Fruit fly (Drosophila melanogaster): Measurements from ENCODE around the gene Prp16.

DNA sequence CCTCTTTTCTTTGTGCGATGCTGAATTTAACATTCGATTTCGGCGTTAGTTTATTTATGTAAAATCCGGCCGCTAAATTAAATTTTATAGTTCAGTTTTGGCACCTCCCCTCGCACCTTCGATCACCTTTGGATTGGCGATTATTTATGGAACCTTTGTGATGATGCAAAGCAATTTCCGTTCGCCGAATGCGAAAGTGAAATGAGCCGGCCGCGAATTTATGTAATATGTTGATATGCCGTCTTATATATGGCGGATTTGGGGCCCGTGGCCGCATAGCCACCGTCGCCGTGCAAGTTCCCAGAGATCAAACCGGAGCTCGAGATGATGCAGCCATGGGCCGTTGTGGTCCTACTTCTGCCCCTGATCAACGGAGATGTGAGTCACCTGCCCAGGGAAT is 24.5 kb upstream of the Prp16 start, which contains the start of gene CG11581:
- TF ChIP-seq Dif (GFP tag; optimal IDR thresholded peaks at IDR 0.05; ENCODE audit: partially characterized antibody) = no peak
- TF ChIP-seq Sp1 (GFP tag; optimal IDR thresholded peaks at IDR 0.05) = no peak
- no peak for TF ChIP-seq Myc (optimal IDR thresholded peaks at IDR 0.05)
- TF ChIP-seq Vsx2 (GFP tag; optimal IDR thresholded peaks at IDR 0.05; ENCODE audit: partially characterized antibody) = no peak
- no peak for TF ChIP-seq brk (GFP tag; optimal IDR thresholded peaks at IDR 0.05)
- no peak for TF ChIP-seq Abd-B (GFP tag; optimal IDR thresholded peaks at IDR 0.05)
- no peak for TF ChIP-seq lola (GFP tag; optimal IDR thresholded peaks at IDR 0.05)
